Fruit fly (Drosophila melanogaster) S2 (cell line): ENCODE data around the gene CG43880.

ENCODE experiments used
- CG8478 ChIP-seq: fragments of >200 bp; optimal IDR thresholded peaks from 2 replicates; lab custom pipeline; 2018
- CTCF ChIP-seq, 2 experiments: fragments of >200 bp; optimal IDR thresholded peaks; 2 replicates each; lab custom pipeline; 2018

dm6 chr3L:7915808-7916619, 30.1 kb downstream of the CG43880 start:
- TF ChIP-seq CG8478 (no peak), CTCF (optimal IDR thresholded peaks at IDR 0.05; lab: Kevin White, UChicago) (no peak)
